Worm (Caenorhabditis elegans) whole organism, mixed stage, embryonic: Measurements from ENCODE around the gene vps-33.1.

Source experiments
- M03D4.4 ChIP-seq: sonication (generic microtip); optimal IDR thresholded peaks from 2 replicates; lab custom pipeline; 2017; ENCODE audit warnings: mild to moderate bottlenecking, missing genetic modification characterization, missing compliant biosample characterization
- ceh-43 ChIP-seq: fragments of 200-800 bp; sonication (Bioruptor generic); optimal IDR thresholded peaks from 2 replicates; lab custom pipeline; 2018; ENCODE audit warnings: mild to moderate bottlenecking, missing genetic modification characterization, moderate library complexity, missing compliant biosample characterization
- ces-1 ChIP-seq: fragments of 150-350 bp; optimal IDR thresholded peaks from 2 replicates; lab custom pipeline; 2014; ENCODE audit warnings: missing biosample characterization, missing genetic modification reagents, missing genetic modification characterization
- elt-1 ChIP-seq: sonication (generic microtip); optimal IDR thresholded peaks from 2 replicates; lab custom pipeline; 2017; ENCODE audit warnings: missing genetic modification characterization, mild to moderate bottlenecking, missing compliant biosample characterization, antibody characterized with exemption, moderate library complexity, borderline replicate concordance; ENCODE audit not compliant: insufficient read depth
- mep-1 ChIP-seq: fragments of 150-350 bp; optimal IDR thresholded peaks from 2 replicates; lab custom pipeline; 2017; ENCODE audit warnings: missing biosample characterization, missing genetic modification reagents, missing genetic modification characterization, inconsistent platforms
- nhr-28 ChIP-seq: fragments of 150-350 bp; optimal IDR thresholded peaks from 2 replicates; lab custom pipeline; 2014; ENCODE audit warnings: missing biosample characterization, missing genetic modification characterization
- nhr-76 ChIP-seq: sonication (generic microtip); optimal IDR thresholded peaks from 2 replicates; lab custom pipeline; 2017; ENCODE audit warnings: missing biosample characterization, missing genetic modification characterization
- unc-120 ChIP-seq: sonication (generic microtip); optimal IDR thresholded peaks from 2 replicates; lab custom pipeline; 2017; ENCODE audit warnings: missing genetic modification characterization, missing compliant biosample characterization; ENCODE audit not compliant: poor library complexity, severe bottlenecking
- unc-39 ChIP-seq: fragments of 150-350 bp; optimal IDR thresholded peaks from 2 replicates; lab custom pipeline; 2014; ENCODE audit warnings: missing biosample characterization, missing genetic modification characterization
- unc-62 ChIP-seq: fragments of 150-350 bp; optimal IDR thresholded peaks from 2 replicates; lab custom pipeline; 2014; ENCODE audit warnings: missing biosample characterization, missing genetic modification reagents, missing genetic modification characterization

ce11 chrIII:8716084-8716483 is 15.4 kb downstream of the vps-33.1 start, which contains the start of gene B0303.14:
- no peak for TF ChIP-seq unc-39
- no peak for TF ChIP-seq elt-1 (tag; lab: Kevin White, UChicago)
- no peak for TF ChIP-seq nhr-76
- no peak for TF ChIP-seq mep-1
- no peak for TF ChIP-seq unc-62 (GFP tag; lab: Kevin White, UChicago)
- no peak for TF ChIP-seq nhr-28
- TF ChIP-seq unc-120 = no peak
- TF ChIP-seq M03D4.4 (tag; lab: Kevin White, UChicago) = no peak
- no peak for TF ChIP-seq ceh-43 (GFP tag; lab: Kevin White, UChicago)
- no peak for TF ChIP-seq ces-1 (GFP tag; lab: Kevin White, UChicago)
